Fruit fly (Drosophila melanogaster) whole organism, prepupa: ENCODE results near the gene CG9147.
A peak's percentile ranks its signal among the peaks of the same experiment; 100 is the strongest.

Source experiments
- Blimp-1 ChIP-seq: fragments of 200-800 bp; sonication (Bioruptor generic); optimal IDR thresholded peaks from 3 replicates; lab custom pipeline; 2017; ENCODE audit warnings: missing biosample characterization, missing genetic modification characterization, mild to moderate bottlenecking, moderate library complexity, missing genetic modification reagents
- CG10669 ChIP-seq: fragments of 200-800 bp; sonication (Bioruptor generic); optimal IDR thresholded peaks from 3 replicates; lab custom pipeline; 2018; ENCODE audit warnings: missing biosample characterization, mild to moderate bottlenecking, missing genetic modification characterization, moderate library complexity
- CG11902 ChIP-seq: fragments of 200-800 bp; sonication (Bioruptor generic); optimal IDR thresholded peaks from 3 replicates; lab custom pipeline; 2016; ENCODE audit warnings: missing biosample characterization, missing genetic modification characterization
- CG15336 ChIP-seq: fragments of 200-800 bp; sonication (Bioruptor generic); IDR thresholded peaks from 2 replicates; pipeline ENCODE4 v1.3.6; 2022; ENCODE audit warnings: missing biosample characterization, missing genetic modification characterization
- CG1621 ChIP-seq: fragments of 200-800 bp; sonication (Bioruptor generic); optimal IDR thresholded peaks from 3 replicates; lab custom pipeline; 2018; ENCODE audit warnings: missing biosample characterization, mild to moderate bottlenecking, missing genetic modification characterization
- CG3032 ChIP-seq: fragments of 200-800 bp; optimal IDR thresholded peaks from 2 replicates; lab custom pipeline; 2019; ENCODE audit warnings: missing biosample characterization, mild to moderate bottlenecking, missing genetic modification characterization, moderate library complexity
- CG31627 ChIP-seq: fragments of 200-800 bp; sonication (Bioruptor generic); optimal IDR thresholded peaks from 3 replicates; lab custom pipeline; 2016; ENCODE audit warnings: missing biosample characterization, missing genetic modification characterization
- CG34406 ChIP-seq: fragments of 200-800 bp; sonication (Bioruptor generic); optimal IDR thresholded peaks from 3 replicates; lab custom pipeline; 2016; ENCODE audit warnings: missing biosample characterization, missing genetic modification characterization
- CG3919 ChIP-seq: fragments of 200-800 bp; sonication (Bioruptor generic); optimal IDR thresholded peaks from 3 replicates; lab custom pipeline; 2016; ENCODE audit warnings: missing biosample characterization, missing genetic modification characterization
- CG6163 ChIP-seq: fragments of 200-800 bp; sonication (Bioruptor generic); IDR thresholded peaks from 3 replicates; pipeline ENCODE4 v1.3.6; 2022; ENCODE audit warnings: missing biosample characterization, missing genetic modification characterization
- CG6276 ChIP-seq: fragments of 200-800 bp; sonication (Bioruptor generic); optimal IDR thresholded peaks from 2 replicates; lab custom pipeline; 2017; ENCODE audit warnings: missing biosample characterization, mild to moderate bottlenecking, missing genetic modification characterization
- CG6808 ChIP-seq: fragments of 200-800 bp; sonication (Bioruptor generic); optimal IDR thresholded peaks from 3 replicates; lab custom pipeline; 2017; ENCODE audit warnings: missing biosample characterization, missing genetic modification characterization, mild to moderate bottlenecking, moderate library complexity, missing genetic modification reagents
- CG6854 ChIP-seq: fragments of 200-800 bp; sonication (Bioruptor generic); optimal IDR thresholded peaks from 2 replicates; lab custom pipeline; 2017; ENCODE audit warnings: missing biosample characterization, mild to moderate bottlenecking, missing genetic modification characterization
- CG7368 ChIP-seq: fragments of 200-800 bp; sonication (Bioruptor generic); optimal IDR thresholded peaks from 3 replicates; lab custom pipeline; 2016; ENCODE audit warnings: missing biosample characterization, missing genetic modification characterization
- CG8119 ChIP-seq: fragments of 200-800 bp; sonication (Bioruptor generic); IDR thresholded peaks from 3 replicates; pipeline ENCODE4 v1.3.6; 2022; ENCODE audit warnings: missing biosample characterization, missing genetic modification characterization
- CG8319 ChIP-seq: fragments of 200-800 bp; sonication (Bioruptor generic); optimal IDR thresholded peaks from 3 replicates; lab custom pipeline; 2016; ENCODE audit warnings: missing biosample characterization, missing genetic modification characterization
- CG8632 ChIP-seq: fragments of 200-800 bp; sonication (Bioruptor generic); optimal IDR thresholded peaks from 3 replicates; lab custom pipeline; 2016; ENCODE audit warnings: missing biosample characterization, missing genetic modification characterization
- CG9139 ChIP-seq: fragments of 200-800 bp; sonication (Bioruptor generic); optimal IDR thresholded peaks from 3 replicates; lab custom pipeline; 2017; ENCODE audit warnings: missing biosample characterization, mild to moderate bottlenecking, missing genetic modification characterization
- Eip75B ChIP-seq: fragments of 200-800 bp; sonication (Bioruptor generic); optimal IDR thresholded peaks from 3 replicates; lab custom pipeline; 2016; ENCODE audit warnings: missing biosample characterization, missing genetic modification characterization
- Eip78C ChIP-seq: fragments of 200-800 bp; sonication (Bioruptor generic); peaks from one replicate; lab custom pipeline; 2016; ENCODE audit warnings: missing biosample characterization, missing genetic modification characterization
- Eip93F ChIP-seq: fragments of 200-800 bp; sonication (Bioruptor generic); optimal IDR thresholded peaks from 2 replicates; lab custom pipeline; 2016; ENCODE audit warnings: missing biosample characterization, mild to moderate bottlenecking, missing genetic modification characterization
- Ets21C ChIP-seq: fragments of 200-800 bp; sonication (Bioruptor generic); optimal IDR thresholded peaks from 3 replicates; lab custom pipeline; 2016; ENCODE audit warnings: missing biosample characterization, missing genetic modification characterization
- Ets96B ChIP-seq: fragments of 200-800 bp; optimal IDR thresholded peaks from 2 replicates; lab custom pipeline; 2019; ENCODE audit warnings: missing biosample characterization, mild to moderate bottlenecking, missing genetic modification characterization, moderate library complexity
- Gug ChIP-seq: fragments of 200-800 bp; sonication (Bioruptor generic); IDR thresholded peaks from 2 replicates; pipeline ENCODE4 v1.3.6; 2022; ENCODE audit warnings: missing biosample characterization, missing genetic modification characterization
- Hr4 ChIP-seq: fragments of 200-800 bp; sonication (Bioruptor generic); optimal IDR thresholded peaks from 3 replicates; lab custom pipeline; 2016; ENCODE audit warnings: missing biosample characterization, missing genetic modification characterization
- OdsH ChIP-seq: fragments of 200-800 bp; sonication (Bioruptor generic); optimal IDR thresholded peaks from 3 replicates; lab custom pipeline; 2016; ENCODE audit warnings: missing biosample characterization, missing genetic modification characterization
- Smox ChIP-seq: fragments of 200-800 bp; sonication (Bioruptor generic); optimal IDR thresholded peaks from 3 replicates; lab custom pipeline; 2016; ENCODE audit warnings: missing biosample characterization, missing genetic modification characterization
- Sox102F ChIP-seq: fragments of 200-800 bp; sonication (Bioruptor generic); optimal IDR thresholded peaks from 2 replicates; lab custom pipeline; 2016; ENCODE audit warnings: missing biosample characterization, mild to moderate bottlenecking, missing genetic modification characterization
- Sox14 ChIP-seq: fragments of 200-800 bp; sonication (Bioruptor generic); optimal IDR thresholded peaks from 3 replicates; lab custom pipeline; 2016; ENCODE audit warnings: missing biosample characterization, missing genetic modification characterization
- achi ChIP-seq: fragments of 200-800 bp; sonication (Bioruptor generic); optimal IDR thresholded peaks from 3 replicates; lab custom pipeline; 2016; ENCODE audit warnings: missing biosample characterization, missing genetic modification characterization
- acj6 ChIP-seq: fragments of 200-800 bp; sonication (Bioruptor generic); optimal IDR thresholded peaks from 3 replicates; lab custom pipeline; 2016; ENCODE audit warnings: missing biosample characterization, missing genetic modification characterization
- cyc ChIP-seq: fragments of 200-800 bp; sonication (Bioruptor generic); optimal IDR thresholded peaks from 3 replicates; lab custom pipeline; 2016; ENCODE audit warnings: missing biosample characterization, missing genetic modification characterization
- dac ChIP-seq: fragments of 200-800 bp; sonication (Bioruptor generic); optimal IDR thresholded peaks from 2 replicates; lab custom pipeline; 2017; ENCODE audit warnings: missing biosample characterization, mild to moderate bottlenecking, missing genetic modification characterization
- dsx ChIP-seq: fragments of 200-800 bp; optimal IDR thresholded peaks from 3 replicates; lab custom pipeline; 2019; ENCODE audit warnings: missing biosample characterization, mild to moderate bottlenecking, missing genetic modification characterization, moderate library complexity; ENCODE audit not compliant: poor library complexity, severe bottlenecking
- fd59A ChIP-seq: fragments of 200-800 bp; sonication (Bioruptor generic); optimal IDR thresholded peaks from 2 replicates; lab custom pipeline; 2017; ENCODE audit warnings: missing biosample characterization, mild to moderate bottlenecking, missing genetic modification characterization, missing genetic modification reagents
- fkh ChIP-seq: fragments of 200-800 bp; sonication (Bioruptor generic); optimal IDR thresholded peaks from 3 replicates; lab custom pipeline; 2017; ENCODE audit warnings: missing biosample characterization, mild to moderate bottlenecking, missing genetic modification characterization, moderate library complexity
- lz ChIP-seq: fragments of 200-800 bp; sonication (Bioruptor generic); optimal IDR thresholded peaks from 3 replicates; lab custom pipeline; 2016; ENCODE audit warnings: missing biosample characterization, missing genetic modification characterization
- net ChIP-seq: fragments of 200-800 bp; sonication (Bioruptor generic); optimal IDR thresholded peaks from 3 replicates; lab custom pipeline; 2016; ENCODE audit warnings: missing biosample characterization, missing genetic modification characterization
- pdm3 ChIP-seq: fragments of 200-800 bp; sonication (Bioruptor generic); optimal IDR thresholded peaks from 3 replicates; lab custom pipeline; 2016; ENCODE audit warnings: missing biosample characterization, missing genetic modification characterization
- salr ChIP-seq, 2 experiments: fragments of 200-800 bp; sonication (Bioruptor generic); optimal IDR thresholded peaks; 3 replicates each; lab custom pipeline; 2016 to 2018; ENCODE audit warnings: missing biosample characterization in 2 of 2, missing genetic modification characterization in 2 of 2, mild to moderate bottlenecking in 1 of 2
- spab ChIP-seq: fragments of 200-800 bp; sonication (Bioruptor generic); optimal IDR thresholded peaks from 2 replicates; lab custom pipeline; 2017; ENCODE audit warnings: missing biosample characterization, mild to moderate bottlenecking, missing genetic modification characterization, missing genetic modification reagents
- svp ChIP-seq: fragments of 200-800 bp; sonication (Bioruptor generic); peaks from one replicate; lab custom pipeline; 2016; ENCODE audit warnings: missing biosample characterization, missing genetic modification characterization
- topi ChIP-seq: fragments of 200-800 bp; sonication (Bioruptor generic); optimal IDR thresholded peaks from 3 replicates; lab custom pipeline; 2016; ENCODE audit warnings: missing biosample characterization, missing genetic modification characterization
- vri ChIP-seq: fragments of 200-800 bp; sonication (Bioruptor generic); optimal IDR thresholded peaks from 3 replicates; lab custom pipeline; 2016; ENCODE audit warnings: missing biosample characterization, mild to moderate bottlenecking, missing genetic modification characterization

Gene CG9147

dm6 chr2L:6019352-6020131 lies 46.3 kb upstream of the CG9147 start, which contains the start of gene H2.0 (continued):
- TF ChIP-seq CG8119 (GFP tag; lab: Robert Waterston, UW), result peak; percentile 71
- TF ChIP-seq topi (GFP tag; lab: Kevin White, UChicago), result peak; percentile 78
- TF ChIP-seq Hr4 (GFP tag; lab: Kevin White, UChicago), result peak; percentile 50
- peak; percentile 91 for TF ChIP-seq svp (GFP tag; lab: Kevin White, UChicago)
- peak; percentile 73 for TF ChIP-seq OdsH (GFP tag; lab: Kevin White, UChicago)
- peak; percentile 75 for TF ChIP-seq Sox14 (GFP tag; lab: Kevin White, UChicago)
- TF ChIP-seq achi (GFP tag; lab: Kevin White, UChicago), result peak; percentile 73
- peak; percentile 50 for TF ChIP-seq CG11902 (GFP tag; lab: Kevin White, UChicago)
- TF ChIP-seq CG10669 (GFP tag; lab: Kevin White, UChicago), result peak; percentile 67
- TF ChIP-seq Eip93F, result no peak
- peak; percentile 3 for TF ChIP-seq CG7368 (GFP tag; lab: Kevin White, UChicago)
- TF ChIP-seq fkh (GFP tag; lab: Kevin White, UChicago), result peak; percentile 76
- TF ChIP-seq CG6163 (GFP tag; lab: Robert Waterston, UW), result peak; percentile 51; the same call in 1 of the 3 replicates
- TF ChIP-seq CG9139 (GFP tag; lab: Kevin White, UChicago), result peak; percentile 44
- TF ChIP-seq CG31627 (GFP tag; lab: Kevin White, UChicago), result peak; percentile 59
- peak; percentile 93 for TF ChIP-seq Eip78C (GFP tag; lab: Kevin White, UChicago)
- TF ChIP-seq, all 60 proteins: peak for 51

- TF ChIP-seq Hr4 (GFP tag; lab: Kevin White, UChicago), result no peak
- TF ChIP-seq CG6808 (GFP tag; lab: Kevin White, UChicago), result no peak
- TF ChIP-seq Sox102F (GFP tag; lab: Kevin White, UChicago), result no peak
- no peak for TF ChIP-seq svp (GFP tag; lab: Kevin White, UChicago)
- no peak for TF ChIP-seq Eip75B (GFP tag; lab: Kevin White, UChicago)
- TF ChIP-seq CG6854, result no peak
- no peak for TF ChIP-seq CG6163 (GFP tag; lab: Robert Waterston, UW)
- no peak for TF ChIP-seq CG8632
- TF ChIP-seq, all 60 proteins: peak for 0
These were observed 45.3 kb upstream of the CG9147 start, which contains the start of gene CG13996 for dm6 chr2L:6020535-6020934. Gene CG13996 (plus strand): TSS chr2L:6020835.

- peak; percentile 22 for TF ChIP-seq OdsH (GFP tag; lab: Kevin White, UChicago)
- TF ChIP-seq Ets96B, result peak; percentile 80
- peak; percentile 32 for TF ChIP-seq net (GFP tag; lab: Kevin White, UChicago)
- TF ChIP-seq salr (GFP tag; optimal IDR thresholded peaks at IDR 0.05; lab: Kevin White, UChicago), result peak; percentile 9 to 27
- no peak for TF ChIP-seq pdm3 (GFP tag; lab: Kevin White, UChicago)
- TF ChIP-seq dac, result no peak
- TF ChIP-seq CG6163 (GFP tag; lab: Robert Waterston, UW), result peak; percentile 65
- peak; percentile 20; the same call in 1 of the 2 replicates for TF ChIP-seq Gug (GFP tag; lab: Robert Waterston, UW)
- TF ChIP-seq CG3032 (tag; lab: Kevin White, UChicago), result peak; percentile 75
- peak; percentile 71 for TF ChIP-seq CG9139 (GFP tag; lab: Kevin White, UChicago)
- peak; percentile 21 for TF ChIP-seq Smox (GFP tag; lab: Kevin White, UChicago)
- TF ChIP-seq CG6276 (GFP tag; lab: Kevin White, UChicago), result peak; percentile 37
- TF ChIP-seq Hr4 (GFP tag; lab: Kevin White, UChicago), result peak; percentile 29
- peak; percentile 61 for TF ChIP-seq CG34406 (GFP tag; lab: Kevin White, UChicago)
- TF ChIP-seq dsx, result peak; percentile 89
- peak; percentile 79 for TF ChIP-seq acj6 (GFP tag; lab: Kevin White, UChicago)
- peak; percentile 82 for TF ChIP-seq CG3919 (GFP tag; lab: Kevin White, UChicago)
- peak; percentile 46 for TF ChIP-seq Sox14 (GFP tag; lab: Kevin White, UChicago)
- peak; percentile 73 for TF ChIP-seq CG10669 (GFP tag; lab: Kevin White, UChicago)
- no peak for TF ChIP-seq CG15336 (GFP tag; lab: Robert Waterston, UW)
- TF ChIP-seq svp (GFP tag; lab: Kevin White, UChicago), result peak; percentile 86
- peak; percentile 56 for TF ChIP-seq lz
- no peak for TF ChIP-seq vri (GFP tag; lab: Kevin White, UChicago)
- TF ChIP-seq fd59A (GFP tag; lab: Kevin White, UChicago), result peak; percentile 58
- TF ChIP-seq cyc, result peak; percentile 64
- peak; percentile 55 for TF ChIP-seq CG8319 (GFP tag; lab: Kevin White, UChicago)
- peak; percentile 73 for TF ChIP-seq spab
- no peak for TF ChIP-seq Ets21C (GFP tag; lab: Kevin White, UChicago)
- peak; percentile 40 for TF ChIP-seq Sox102F (GFP tag; lab: Kevin White, UChicago)
- TF ChIP-seq CG1621 (tag; lab: Kevin White, UChicago), result peak; percentile 16
- TF ChIP-seq CG6808 (GFP tag; lab: Kevin White, UChicago), result peak; percentile 73
- peak; percentile 56 for TF ChIP-seq Blimp-1 (GFP tag; lab: Kevin White, UChicago)
- TF ChIP-seq CG6854, result peak; percentile 5
These were observed 43.0 kb upstream of the CG9147 start for dm6 chr2L:6022793-6023192.
